Worm (Caenorhabditis elegans): ENCODE data around the gene sto-5.

Gene sto-5

DNA sequence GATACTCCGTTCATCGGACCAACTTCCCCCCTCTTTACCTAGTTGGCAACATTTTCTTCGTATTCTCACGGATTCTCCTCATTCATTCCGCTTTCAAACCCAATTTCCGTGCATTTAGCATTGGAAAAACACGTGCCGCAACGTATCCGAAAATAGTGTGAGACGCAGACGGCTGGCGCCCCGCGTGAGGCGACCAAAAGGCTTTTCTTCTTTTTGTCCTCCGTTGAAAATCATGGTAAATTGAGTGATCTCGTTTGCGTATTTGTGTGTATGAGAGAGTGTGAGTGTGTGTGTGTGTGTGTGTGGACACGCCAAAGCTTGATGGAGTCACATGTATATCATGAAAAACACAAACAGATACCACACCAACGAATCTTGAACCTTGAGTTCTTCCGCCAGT, 28.4 kb downstream of the sto-5 start (continued):
- TF ChIP-seq madf-9 (GFP tag; conservative IDR thresholded peaks at IDR 0.05) = no peak
- TF ChIP-seq Y48G9A.11 (GFP tag; IDR thresholded peaks at IDR 0.05) = no peak
- no peak; the same call in 1 of the 2 replicates for TF ChIP-seq php-3 (GFP tag; IDR thresholded peaks at IDR 0.05)
- no peak for TF ChIP-seq sdz-12 (GFP tag; optimal IDR thresholded peaks at IDR 0.05)
- peak; percentile 84 for TF ChIP-seq mdt-29 (GFP tag; IDR thresholded peaks at IDR 0.05)
- no peak for TF ChIP-seq pqm-1 (tag; optimal IDR thresholded peaks at IDR 0.05)
- TF ChIP-seq hmg-1.1 (GFP tag; IDR thresholded peaks at IDR 0.05) = peak; percentile 90
- TF ChIP-seq spr-3 (GFP tag; optimal IDR thresholded peaks at IDR 0.05) = no peak
- 0 out of 2 replicates have a peak, but pooled peaks have one; percentile 26 for TF ChIP-seq D1046.2 (GFP tag; IDR thresholded peaks at IDR 0.05)
- no peak for TF ChIP-seq ceh-28 (tag; optimal IDR thresholded peaks at IDR 0.05)
- 0 out of 2 replicates have a peak, but pooled peaks have one; percentile 48 for TF ChIP-seq lin-29 (GFP tag; IDR thresholded peaks at IDR 0.05)
- TF ChIP-seq nhr-48 (tag; optimal IDR thresholded peaks at IDR 0.05) = peak; percentile 81
- TF ChIP-seq cey-2 (tag; optimal IDR thresholded peaks at IDR 0.05; ENCODE audit: borderline replicate concordance, insufficient read depth) = no peak
- peak; percentile 84 for TF ChIP-seq ceh-20 (GFP tag; IDR thresholded peaks at IDR 0.05)
- TF ChIP-seq zip-2 (tag; optimal IDR thresholded peaks at IDR 0.05) = peak; percentile 32
- TF ChIP-seq fkh-10 (GFP tag; optimal IDR thresholded peaks at IDR 0.05) = peak; percentile 95
- no peak for TF ChIP-seq madf-5 (GFP tag; IDR thresholded peaks at IDR 0.05)
- TF ChIP-seq nhr-10 (tag; optimal IDR thresholded peaks at IDR 0.05) = peak; percentile 63
- peak; percentile 48 for TF ChIP-seq dpl-1 (GFP tag; optimal IDR thresholded peaks at IDR 0.05)
- peak; percentile 75 for TF ChIP-seq tra-1 (GFP tag; IDR thresholded peaks at IDR 0.05)
- TF ChIP-seq jun-1 (tag; optimal IDR thresholded peaks at IDR 0.05) = peak; percentile 17
- TF ChIP-seq unc-130 (GFP tag; optimal IDR thresholded peaks at IDR 0.05) = no peak
- TF ChIP-seq ces-1 (GFP tag; optimal IDR thresholded peaks at IDR 0.05) = peak; percentile 30
- TF ChIP-seq dmd-8 (GFP tag; IDR thresholded peaks at IDR 0.05) = no peak
- TF ChIP-seq ceh-44 (GFP tag; IDR thresholded peaks at IDR 0.05) = no peak
- TF ChIP-seq nhr-6 (tag; optimal IDR thresholded peaks at IDR 0.05) = no peak
- TF ChIP-seq lin-15B (tag; optimal IDR thresholded peaks at IDR 0.05) = no peak
- TF ChIP-seq nhr-111 (GFP tag; optimal IDR thresholded peaks at IDR 0.05) = no peak
- TF ChIP-seq gei-8 (GFP tag; optimal IDR thresholded peaks at IDR 0.05) = peak; percentile 82
- peak; percentile 80 for TF ChIP-seq egl-43 (GFP tag; IDR thresholded peaks at IDR 0.05)
- peak; percentile 83 for TF ChIP-seq T20F7.1 (GFP tag; optimal IDR thresholded peaks at IDR 0.05)
- TF ChIP-seq mxl-2 (GFP tag; conservative IDR thresholded peaks at IDR 0.05) = peak; percentile 84
- TF ChIP-seq ceh-62 (tag; optimal IDR thresholded peaks at IDR 0.05) = no peak
- no peak for TF ChIP-seq F10B5.3 (tag; optimal IDR thresholded peaks at IDR 0.05)
- no peak for TF ChIP-seq F49E8.2 (tag; optimal IDR thresholded peaks at IDR 0.05; ENCODE audit: borderline replicate concordance)
- TF ChIP-seq Y5F2A.4 (GFP tag; optimal IDR thresholded peaks at IDR 0.05) = no peak
- peak; percentile 13 for TF ChIP-seq egl-27 (tag; optimal IDR thresholded peaks at IDR 0.05)
- peak; percentile 96 for TF ChIP-seq nhr-28 (tag; optimal IDR thresholded peaks at IDR 0.05)
- TF ChIP-seq ctbp-1 (GFP tag; IDR thresholded peaks at IDR 0.05) = peak; percentile 95
- no peak for TF ChIP-seq ceh-32 (tag; optimal IDR thresholded peaks at IDR 0.05; ENCODE audit: poor library complexity)
- no peak for TF ChIP-seq lim-7 (GFP tag; IDR thresholded peaks at IDR 0.05)
- TF ChIP-seq F44E2.7 (GFP tag; IDR thresholded peaks at IDR 0.05) = no peak
- TF ChIP-seq unc-62 (GFP tag; optimal IDR thresholded peaks at IDR 0.05 in 1 of 2) = peak in 1 of 2 experiments; percentile 100
- TF ChIP-seq unc-62 (tag; optimal IDR thresholded peaks at IDR 0.05) = no peak
- no peak for TF ChIP-seq Y105C5A.15 (GFP tag; IDR thresholded peaks at IDR 0.05)
- TF ChIP-seq daf-16 (GFP tag; optimal IDR thresholded peaks at IDR 0.05) = peak; percentile 1 to 81
- peak; percentile 87 for TF ChIP-seq daf-16 (tag; optimal IDR thresholded peaks at IDR 0.05)
- peak; percentile 98 for TF ChIP-seq nhr-11 (tag; optimal IDR thresholded peaks at IDR 0.05)
- peak; percentile 73; the same call in 1 of the 2 replicates for TF ChIP-seq nhr-42 (GFP tag; IDR thresholded peaks at IDR 0.05)
- no peak for TF ChIP-seq ceh-82 (tag; optimal IDR thresholded peaks at IDR 0.05)
- peak; percentile 37 for TF ChIP-seq ama-1 (optimal IDR thresholded peaks at IDR 0.05)
- TF ChIP-seq hlh-30 (tag; optimal IDR thresholded peaks at IDR 0.05; ENCODE audit: insufficient read depth) = peak; percentile 99
- TF ChIP-seq aha-1 (tag) = peak; percentile 100

All from whole organism, L4 larva.